Worm (Caenorhabditis elegans) whole organism, L2 larva: ENCODE results near the gene ikke-1.

Source experiments
- C34F6.9 ChIP-seq: fragments of 150-350 bp; optimal IDR thresholded peaks from 2 replicates; lab custom pipeline; 2014; ENCODE audit warnings: missing biosample characterization, missing genetic modification characterization
- R02D3.7 ChIP-seq: fragments of 150-350 bp; optimal IDR thresholded peaks from 2 replicates; lab custom pipeline; 2014; ENCODE audit warnings: missing biosample characterization, missing genetic modification characterization
- aly-2 ChIP-seq: fragments of 150-350 bp; optimal IDR thresholded peaks from 2 replicates; lab custom pipeline; 2014; ENCODE audit warnings: missing biosample characterization, missing genetic modification characterization
- ama-1 ChIP-seq: fragments of 150-350 bp; optimal IDR thresholded peaks from 2 replicates; lab custom pipeline; 2018; ENCODE audit warnings: inconsistent platforms
- ceh-16 ChIP-seq: fragments of 150-350 bp; optimal IDR thresholded peaks from 2 replicates; lab custom pipeline; 2014; ENCODE audit warnings: missing biosample characterization, missing genetic modification characterization
- ceh-82 ChIP-seq: fragments of 150-350 bp; optimal IDR thresholded peaks from 2 replicates; lab custom pipeline; 2014; ENCODE audit warnings: missing biosample characterization, missing genetic modification characterization
- crh-2 ChIP-seq: sonication (generic microtip); optimal IDR thresholded peaks from 2 replicates; lab custom pipeline; 2017; ENCODE audit warnings: missing biosample characterization, missing genetic modification characterization
- dmd-4 ChIP-seq: sonication (generic microtip); optimal IDR thresholded peaks from 2 replicates; lab custom pipeline; 2017; ENCODE audit warnings: missing biosample characterization, missing genetic modification characterization
- elt-3 ChIP-seq: sonication (generic microtip); optimal IDR thresholded peaks from 2 replicates; lab custom pipeline; 2017; ENCODE audit warnings: missing biosample characterization, missing genetic modification characterization
- fos-1 ChIP-seq: fragments of 150-350 bp; optimal IDR thresholded peaks from 2 replicates; lab custom pipeline; 2014; ENCODE audit warnings: missing biosample characterization, missing genetic modification characterization
- gmeb-1 ChIP-seq: fragments of 150-350 bp; optimal IDR thresholded peaks from 2 replicates; lab custom pipeline; 2014; ENCODE audit warnings: missing biosample characterization, missing genetic modification characterization
- lin-11 ChIP-seq: fragments of 150-350 bp; sonication (generic microtip); optimal IDR thresholded peaks from 2 replicates; lab custom pipeline; 2014; ENCODE audit warnings: missing biosample characterization, missing genetic modification characterization, inconsistent platforms, mixed read lengths
- lin-13 ChIP-seq: fragments of 150-350 bp; optimal IDR thresholded peaks from 2 replicates; lab custom pipeline; 2014; ENCODE audit warnings: missing biosample characterization, missing genetic modification reagents, missing genetic modification characterization
- lin-39 ChIP-seq: fragments of 150-350 bp; optimal IDR thresholded peaks from 2 replicates; lab custom pipeline; 2014; ENCODE audit warnings: missing biosample characterization, missing genetic modification reagents, missing genetic modification characterization
- lsy-2 ChIP-seq, 2 experiments: fragments of 150-350 bp in 1 of 2; sonication (generic microtip) in 1 of 2; optimal IDR thresholded peaks; 2 replicates each; lab custom pipeline; 2014 to 2017; ENCODE audit warnings: missing biosample characterization in 2 of 2, missing genetic modification characterization in 2 of 2
- mab-5 ChIP-seq: fragments of 150-350 bp; optimal IDR thresholded peaks from 2 replicates; lab custom pipeline; 2014; ENCODE audit warnings: missing biosample characterization, missing genetic modification characterization
- mbf-1 ChIP-seq: sonication (generic microtip); optimal IDR thresholded peaks from 2 replicates; lab custom pipeline; 2017; ENCODE audit warnings: missing biosample characterization, missing genetic modification characterization
- mdl-1 ChIP-seq, 2 experiments: fragments of 150-350 bp in 1 of 2; sonication (generic microtip) in 1 of 2; optimal IDR thresholded peaks; 2 replicates each; lab custom pipeline; 2017; ENCODE audit warnings: missing biosample characterization in 2 of 2, missing genetic modification characterization in 2 of 2
- nhr-11 ChIP-seq: fragments of 150-350 bp; optimal IDR thresholded peaks from 2 replicates; lab custom pipeline; 2014; ENCODE audit warnings: missing biosample characterization, missing genetic modification characterization
- nhr-12 ChIP-seq: fragments of 150-350 bp; optimal IDR thresholded peaks from 2 replicates; lab custom pipeline; 2014; ENCODE audit warnings: missing biosample characterization, missing genetic modification characterization
- nhr-129 ChIP-seq: fragments of 150-350 bp; optimal IDR thresholded peaks from 2 replicates; lab custom pipeline; 2014; ENCODE audit warnings: missing biosample characterization, missing genetic modification characterization
- nhr-21 ChIP-seq: fragments of 150-350 bp; optimal IDR thresholded peaks from 2 replicates; lab custom pipeline; 2014; ENCODE audit warnings: missing biosample characterization, missing genetic modification characterization
- nhr-25 ChIP-seq: fragments of 150-350 bp; sonication (generic microtip); optimal IDR thresholded peaks from 3 replicates; lab custom pipeline; 2014; ENCODE audit warnings: missing biosample characterization, missing genetic modification characterization
- nhr-77 ChIP-seq: fragments of 150-350 bp; optimal IDR thresholded peaks from 2 replicates; lab custom pipeline; 2014; ENCODE audit warnings: missing biosample characterization, missing genetic modification characterization
- sem-4 ChIP-seq: fragments of 150-350 bp; optimal IDR thresholded peaks from 2 replicates; lab custom pipeline; 2014; ENCODE audit warnings: missing biosample characterization, missing genetic modification reagents, missing genetic modification characterization
- skn-1 ChIP-seq: sonication (generic microtip); optimal IDR thresholded peaks from 2 replicates; lab custom pipeline; 2017; ENCODE audit warnings: missing biosample characterization, missing genetic modification characterization
- sma-3 ChIP-seq: sonication (generic microtip); optimal IDR thresholded peaks from 2 replicates; lab custom pipeline; 2016; ENCODE audit warnings: missing genetic modification reagents, missing genetic modification characterization, missing compliant biosample characterization
- sma-9 ChIP-seq, 2 experiments: fragments of 150-350 bp in 1 of 2; sonication (generic microtip) in 1 of 2; optimal IDR thresholded peaks; 2 replicates each; lab custom pipeline; 2014 to 2016; ENCODE audit warnings: missing genetic modification characterization in 2 of 2, mild to moderate bottlenecking in 1 of 2, missing biosample characterization in 1 of 2, missing compliant biosample characterization in 1 of 2, missing genetic modification reagents in 1 of 2, moderate library complexity in 1 of 2
- unc-39 ChIP-seq: fragments of 150-350 bp; optimal IDR thresholded peaks from 2 replicates; lab custom pipeline; 2014; ENCODE audit warnings: missing biosample characterization, missing genetic modification characterization
- unc-55 ChIP-seq: fragments of 150-350 bp; sonication (generic microtip); optimal IDR thresholded peaks from 3 replicates; lab custom pipeline; 2014; ENCODE audit warnings: missing biosample characterization, missing genetic modification reagents, missing genetic modification characterization
- unc-62 ChIP-seq: fragments of 150-350 bp; optimal IDR thresholded peaks from 2 replicates; lab custom pipeline; 2014; ENCODE audit warnings: missing biosample characterization, missing genetic modification reagents, missing genetic modification characterization
- zag-1 ChIP-seq: fragments of 150-350 bp; optimal IDR thresholded peaks from 2 replicates; lab custom pipeline; 2014; ENCODE audit warnings: missing biosample characterization, missing genetic modification characterization

Gene ikke-1

DNA sequence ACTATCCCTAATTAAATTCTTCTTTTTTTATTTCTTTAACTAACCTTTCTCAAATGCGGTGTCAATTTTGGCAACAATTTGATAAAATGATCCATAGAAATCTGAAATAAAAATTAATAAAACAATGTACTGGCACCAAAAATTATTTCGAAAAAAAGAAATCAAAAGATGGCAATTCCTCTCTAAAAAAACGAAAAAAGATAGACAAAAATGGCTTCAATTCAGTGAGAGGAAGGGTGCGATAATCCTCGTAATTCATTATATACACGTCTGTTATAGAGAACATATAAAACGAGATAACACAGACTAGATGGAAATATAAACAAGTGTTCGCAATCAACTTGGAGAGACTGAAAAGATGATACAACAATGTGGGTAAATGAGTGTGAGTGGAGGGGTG, 4.7 kb downstream of the ikke-1 start, which contains the start of gene R107.2:
Gene R107.2, minus strand, starts transcription at position 101 of the 400 bp plus-strand sequence.
- TF ChIP-seq unc-62 (GFP tag; lab: Kevin White, UChicago) (no peak), ama-1 (lab: Kevin White, UChicago) (peak; percentile 2), unc-55 (peak; percentile 61)

DNA sequence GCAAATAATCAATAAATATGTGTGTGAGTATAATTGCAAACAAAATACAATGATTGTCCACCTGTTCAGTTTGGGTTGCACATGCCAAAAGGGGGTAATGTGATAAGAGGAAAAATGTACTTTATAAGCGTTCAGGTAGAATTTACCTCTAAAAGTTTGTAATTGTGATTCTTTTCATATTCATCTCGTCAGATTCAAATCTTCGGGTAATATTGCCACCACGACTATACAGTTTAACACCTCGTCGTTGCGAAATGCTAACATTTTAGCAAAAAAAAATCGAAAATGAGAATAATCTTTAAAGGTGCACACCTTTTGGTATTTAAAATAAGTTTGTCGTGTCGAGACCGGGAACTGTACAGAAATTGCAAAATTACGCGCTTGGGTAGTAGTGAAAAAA, 7.3 kb downstream of the ikke-1 start, which contains the start of gene nac-2:
Gene nac-2, minus strand, starts transcription at position 101 of the 400 bp plus-strand sequence.
- TF ChIP-seq nhr-25 (tag; lab: Kevin White, UChicago) (peak; percentile 20), ceh-82 (tag; lab: Kevin White, UChicago) (no peak), nhr-12 (no peak), unc-62 (GFP tag; lab: Kevin White, UChicago) (no peak), fos-1 (tag; lab: Kevin White, UChicago) (no peak), lin-39 (no peak), aly-2 (tag; lab: Kevin White, UChicago) (no peak), mdl-1 (tag; optimal IDR thresholded peaks at IDR 0.05; lab: Kevin White, UChicago) (no peak), sma-9 (GFP tag; optimal IDR thresholded peaks at IDR 0.05; lab: Kevin White, UChicago) (no peak), sma-9 (tag; optimal IDR thresholded peaks at IDR 0.05; lab: Kevin White, UChicago) (no peak)

DNA sequence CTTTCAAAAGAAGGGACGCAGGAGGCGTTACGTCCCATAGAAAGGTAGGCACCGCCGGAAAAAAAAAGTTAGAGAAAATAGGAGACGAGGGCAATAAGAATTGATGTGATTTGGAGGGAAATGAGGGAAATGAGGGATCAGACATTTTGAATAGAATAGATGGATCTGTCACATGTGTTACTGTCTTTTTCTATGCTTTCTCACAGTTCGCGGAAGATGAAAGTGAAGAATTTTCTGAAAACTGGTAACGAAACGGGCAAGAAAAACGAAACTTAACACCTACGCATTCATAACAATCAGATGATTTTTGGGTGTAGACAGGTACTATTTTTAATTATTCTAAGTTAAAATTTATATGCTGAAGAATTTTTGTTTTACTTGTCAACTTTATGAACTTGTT, 12.8 kb downstream of the ikke-1 start, which contains the start of gene R107.9:
Gene R107.9, plus strand, starts transcription at position 301 of the 400 bp plus-strand sequence.
- TF ChIP-seq mdl-1 (tag; optimal IDR thresholded peaks at IDR 0.05; lab: Kevin White, UChicago) = no peak
- no peak for TF ChIP-seq ceh-82 (tag; lab: Kevin White, UChicago)
- TF ChIP-seq nhr-129 (tag; lab: Kevin White, UChicago) = no peak
- TF ChIP-seq mab-5 (tag; lab: Kevin White, UChicago) = no peak
- no peak for TF ChIP-seq lin-11 (tag; lab: Kevin White, UChicago)
- no peak for TF ChIP-seq lin-13 (GFP tag; lab: Kevin White, UChicago)
- TF ChIP-seq C34F6.9 (tag; lab: Kevin White, UChicago) = no peak
- no peak for TF ChIP-seq sem-4
- TF ChIP-seq nhr-21 (tag; lab: Kevin White, UChicago) = no peak
- TF ChIP-seq nhr-77 = no peak
- no peak for TF ChIP-seq gmeb-1 (tag; lab: Kevin White, UChicago)
- TF ChIP-seq sma-3 (GFP tag; lab: Kevin White, UChicago) = no peak
- TF ChIP-seq elt-3 (tag; lab: Kevin White, UChicago) = no peak
- TF ChIP-seq ceh-16 (tag; lab: Kevin White, UChicago) = no peak

DNA sequence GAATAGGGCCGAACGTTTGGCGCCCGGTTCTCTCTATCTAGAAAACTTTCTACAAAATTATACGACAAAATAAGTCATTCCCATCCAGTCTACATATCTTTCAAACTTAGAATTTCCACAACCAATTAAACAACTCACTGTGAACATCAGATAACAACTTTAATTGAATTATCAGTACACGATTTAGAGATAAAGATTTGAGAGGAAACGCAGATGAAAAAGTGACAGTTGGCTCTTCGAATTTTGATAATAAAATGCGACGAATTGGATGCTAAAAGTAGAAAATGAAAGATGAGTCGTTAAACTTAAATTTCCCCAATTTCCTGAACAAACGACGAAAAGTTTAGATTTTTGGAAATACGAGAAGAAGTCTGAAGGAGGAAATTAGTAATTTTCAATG, 15.5 kb downstream of the ikke-1 start:
- peak; percentile 75 for TF ChIP-seq fos-1 (tag; lab: Kevin White, UChicago)
- peak; percentile 33 for TF ChIP-seq crh-2 (tag; lab: Kevin White, UChicago)
- TF ChIP-seq skn-1 = no peak
- no peak for TF ChIP-seq dmd-4 (tag; lab: Kevin White, UChicago)

DNA sequence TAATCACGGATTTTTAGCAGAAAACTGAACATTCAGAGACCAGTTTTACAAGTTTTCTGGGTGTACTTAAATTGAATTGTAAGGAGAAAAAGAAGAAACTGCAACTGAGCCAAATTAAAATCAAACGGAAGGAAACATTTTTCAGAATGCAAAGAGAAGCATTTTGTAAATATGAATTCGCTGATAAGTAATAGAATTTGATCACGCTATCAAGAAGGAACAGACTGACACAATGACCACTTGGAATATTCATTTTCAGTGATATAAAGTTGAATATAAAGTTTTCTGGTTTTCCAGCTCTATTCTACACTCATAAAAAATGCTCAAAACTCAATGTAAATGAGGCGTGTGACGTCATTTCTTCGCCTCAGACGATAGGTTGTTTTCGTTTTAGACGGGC, 16.4 kb downstream of the ikke-1 start:
- no peak for TF ChIP-seq lin-39
- no peak for TF ChIP-seq mdl-1 (tag; optimal IDR thresholded peaks at IDR 0.05; lab: Kevin White, UChicago)
- no peak for TF ChIP-seq zag-1 (tag; lab: Kevin White, UChicago)
- TF ChIP-seq lsy-2 (tag; optimal IDR thresholded peaks at IDR 0.05; lab: Kevin White, UChicago) = no peak
- no peak for TF ChIP-seq nhr-11 (tag; lab: Kevin White, UChicago)
- peak; percentile 48 for TF ChIP-seq fos-1 (tag; lab: Kevin White, UChicago)

DNA sequence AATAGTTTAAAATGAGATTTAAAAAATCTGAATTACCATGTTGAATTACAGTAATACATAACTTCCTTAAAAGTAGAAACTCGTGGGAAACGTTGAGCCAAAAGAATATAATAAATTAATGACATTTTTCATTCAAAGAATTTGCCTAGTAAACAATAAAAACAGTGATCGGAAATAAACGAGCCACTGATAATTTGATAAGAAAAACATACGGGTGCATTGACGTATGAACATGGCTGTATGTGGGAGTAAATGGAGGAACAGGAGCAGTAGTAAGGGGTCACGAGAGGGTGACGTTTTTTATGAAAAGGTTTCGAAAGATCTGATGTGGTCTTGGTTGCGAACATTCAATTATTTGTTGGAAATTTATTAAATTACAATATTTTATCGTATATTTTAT, 19.7 kb downstream of the ikke-1 start:
- peak in 1 of 2 experiments; percentile 4 for TF ChIP-seq lsy-2 (tag; optimal IDR thresholded peaks at IDR 0.05; lab: Kevin White, UChicago)
- no peak for TF ChIP-seq mbf-1 (tag; lab: Kevin White, UChicago)
- no peak for TF ChIP-seq sma-9 (GFP tag; optimal IDR thresholded peaks at IDR 0.05; lab: Kevin White, UChicago)
- no peak for TF ChIP-seq sma-9 (tag; optimal IDR thresholded peaks at IDR 0.05; lab: Kevin White, UChicago)
- TF ChIP-seq fos-1 (tag; lab: Kevin White, UChicago) = peak; percentile 45

DNA sequence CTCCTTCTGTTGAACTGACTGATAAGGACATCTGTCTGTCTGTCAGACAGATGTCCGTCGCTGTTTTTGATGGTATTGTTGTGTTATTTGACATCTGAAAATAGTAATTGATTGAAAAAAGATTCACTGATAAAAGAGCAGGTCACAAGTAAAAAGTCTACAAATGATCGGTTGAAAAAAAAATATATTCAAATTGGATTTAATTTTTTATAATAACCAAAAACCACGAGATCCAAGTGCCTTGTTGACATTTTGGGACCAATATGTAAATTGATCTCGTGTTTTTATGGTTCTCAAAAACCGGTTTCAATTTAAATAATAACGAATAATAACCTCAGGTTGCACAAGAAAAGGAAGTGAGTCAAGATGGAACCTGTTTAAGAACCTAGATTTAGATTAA, 23.5 kb downstream of the ikke-1 start, which contains the start of gene F59B2.13:
Gene F59B2.13, minus strand, starts transcription at position 101 of the 400 bp plus-strand sequence.
- TF ChIP-seq crh-2 (tag; lab: Kevin White, UChicago) (no peak), R02D3.7 (tag; lab: Kevin White, UChicago) (no peak), ama-1 (lab: Kevin White, UChicago) (no peak), unc-39 (tag; lab: Kevin White, UChicago) (no peak), C34F6.9 (tag; lab: Kevin White, UChicago) (no peak), gmeb-1 (tag; lab: Kevin White, UChicago) (no peak)
